Fruit fly (Drosophila melanogaster) whole organism, embryonic: ENCODE results near the gene CG42404.

Source experiments
- CG10147 ChIP-seq: fragments of 200-800 bp; sonication (Bioruptor generic); optimal IDR thresholded peaks from 2 replicates; lab custom pipeline; 2019; ENCODE audit warnings: missing biosample characterization, mild to moderate bottlenecking, missing genetic modification characterization, moderate library complexity
- CG11247 ChIP-seq: fragments of 200-800 bp; sonication (Bioruptor generic); IDR thresholded peaks from 2 replicates; pipeline ENCODE4 v1.3.6; 2022; ENCODE audit warnings: missing biosample characterization, missing genetic modification characterization
- CG11456 ChIP-seq: fragments of 200-800 bp; sonication (Bioruptor generic); IDR thresholded peaks from 3 replicates; pipeline ENCODE4 v1.3.6; 2022; ENCODE audit warnings: missing biosample characterization, missing genetic modification characterization
- CG12071 ChIP-seq: fragments of 200-800 bp; sonication (Bioruptor generic); optimal IDR thresholded peaks from 3 replicates; lab custom pipeline; 2018; ENCODE audit warnings: missing biosample characterization, mild to moderate bottlenecking, missing genetic modification characterization
- CG12219 ChIP-seq: fragments of 200-800 bp; sonication (Bioruptor generic); optimal IDR thresholded peaks from 3 replicates; lab custom pipeline; 2018; ENCODE audit warnings: missing biosample characterization, mild to moderate bottlenecking, missing genetic modification characterization
- CG12769 ChIP-seq: fragments of 200-800 bp; sonication (Bioruptor generic); optimal IDR thresholded peaks from 2 replicates; lab custom pipeline; 2019; ENCODE audit warnings: missing biosample characterization, mild to moderate bottlenecking, missing genetic modification characterization, moderate library complexity
- CG14667 ChIP-seq: fragments of 200-800 bp; sonication (Bioruptor generic); IDR thresholded peaks from 2 replicates; pipeline ENCODE4 v1.3.6; 2022; ENCODE audit warnings: missing biosample characterization, missing genetic modification characterization
- CG15696 ChIP-seq: fragments of 200-800 bp; sonication (Bioruptor generic); optimal IDR thresholded peaks from 2 replicates; lab custom pipeline; 2019; ENCODE audit warnings: missing biosample characterization, mild to moderate bottlenecking, missing genetic modification characterization, moderate library complexity
- CG16815 ChIP-seq: fragments of 200-800 bp; sonication (Bioruptor generic); optimal IDR thresholded peaks from 3 replicates; lab custom pipeline; 2017; ENCODE audit warnings: missing biosample characterization, mild to moderate bottlenecking, missing genetic modification characterization
- CG17361 ChIP-seq: fragments of 200-800 bp; sonication (Bioruptor generic); IDR thresholded peaks from 3 replicates; pipeline ENCODE4 v1.3.6; 2022; ENCODE audit warnings: missing biosample characterization, missing genetic modification characterization
- CG42726 ChIP-seq: fragments of 200-800 bp; sonication (Bioruptor generic); IDR thresholded peaks from 2 replicates; pipeline ENCODE4 v1.3.6; 2022; ENCODE audit warnings: missing biosample characterization, missing genetic modification characterization; ENCODE audit not compliant: partially characterized antibody
- CG4854 ChIP-seq: fragments of 200-800 bp; sonication (Bioruptor generic); optimal IDR thresholded peaks from 2 replicates; lab custom pipeline; 2016; ENCODE audit warnings: missing biosample characterization, missing genetic modification characterization, inconsistent platforms
- CG5245 ChIP-seq: fragments of 200-800 bp; sonication (Bioruptor generic); optimal IDR thresholded peaks from 3 replicates; lab custom pipeline; 2016; ENCODE audit warnings: missing biosample characterization, missing genetic modification characterization
- CG6175 ChIP-seq: fragments of 200-800 bp; sonication (Bioruptor generic); IDR thresholded peaks from 3 replicates; pipeline ENCODE4 v1.3.6; 2022; ENCODE audit warnings: missing biosample characterization, missing genetic modification characterization
- CG6791 ChIP-seq: fragments of 200-800 bp; sonication (Bioruptor generic); IDR thresholded peaks from 3 replicates; pipeline ENCODE4 v1.3.6; 2022; ENCODE audit warnings: missing biosample characterization, missing genetic modification characterization; ENCODE audit not compliant: partially characterized antibody
- CG7963 ChIP-seq: fragments of 200-800 bp; sonication (Bioruptor generic); IDR thresholded peaks from 3 replicates; pipeline ENCODE4 v1.3.6; 2022; ENCODE audit warnings: missing biosample characterization, missing genetic modification characterization; ENCODE audit not compliant: partially characterized antibody
- CG8944 ChIP-seq: fragments of 200-800 bp; sonication (Bioruptor generic); optimal IDR thresholded peaks from 3 replicates; lab custom pipeline; 2016; ENCODE audit warnings: missing biosample characterization, missing genetic modification characterization
- Fer3 ChIP-seq: fragments of 200-800 bp; sonication (Bioruptor generic); optimal IDR thresholded peaks from 2 replicates; lab custom pipeline; 2018; ENCODE audit warnings: missing biosample characterization, mild to moderate bottlenecking, missing genetic modification characterization, moderate library complexity
- HHEX ChIP-seq: fragments of 200-800 bp; sonication (Bioruptor generic); optimal IDR thresholded peaks from 3 replicates; lab custom pipeline; 2017; ENCODE audit warnings: missing biosample characterization, mild to moderate bottlenecking, missing genetic modification characterization, missing genetic modification reagents
- HLH4C ChIP-seq: fragments of 200-800 bp; sonication (Bioruptor generic); IDR thresholded peaks from 3 replicates; pipeline ENCODE4 v1.3.6; 2022; ENCODE audit warnings: missing biosample characterization, missing genetic modification characterization; ENCODE audit not compliant: partially characterized antibody
- Hmx ChIP-seq: fragments of 200-800 bp; sonication (Bioruptor generic); optimal IDR thresholded peaks from 2 replicates; lab custom pipeline; 2016; ENCODE audit warnings: missing biosample characterization, missing genetic modification characterization
- Hr51 ChIP-seq, 2 experiments: fragments of 200-800 bp; sonication (Bioruptor generic); optimal IDR thresholded peaks; 2 replicates in 1 of 2; 3 replicates in 1 of 2; lab custom pipeline; 2016 to 2018; ENCODE audit warnings: missing biosample characterization in 2 of 2, missing genetic modification characterization in 2 of 2, mild to moderate bottlenecking in 1 of 2, moderate library complexity in 1 of 2
- NC2α ChIP-seq: fragments of 200-800 bp; sonication (Bioruptor generic); optimal IDR thresholded peaks from 2 replicates; lab custom pipeline; 2016; ENCODE audit warnings: missing biosample characterization, missing genetic modification characterization
- NK7.1 ChIP-seq: fragments of 200-800 bp; sonication (Bioruptor generic); optimal IDR thresholded peaks from 3 replicates; lab custom pipeline; 2016; ENCODE audit warnings: missing biosample characterization, missing genetic modification characterization
- Oli ChIP-seq: fragments of 200-800 bp; sonication (Bioruptor generic); optimal IDR thresholded peaks from 2 replicates; lab custom pipeline; 2018; ENCODE audit warnings: missing biosample characterization, mild to moderate bottlenecking, missing genetic modification characterization, moderate library complexity
- Sox102F ChIP-seq: fragments of 200-800 bp; sonication (Bioruptor generic); optimal IDR thresholded peaks from 2 replicates; lab custom pipeline; 2018; ENCODE audit warnings: missing biosample characterization, mild to moderate bottlenecking, missing genetic modification characterization, moderate library complexity
- ap ChIP-seq: fragments of 200-800 bp; sonication (Bioruptor generic); IDR thresholded peaks from 2 replicates; pipeline ENCODE4 v1.3.6; 2022; ENCODE audit warnings: missing biosample characterization, missing genetic modification characterization
- bab2 ChIP-seq: fragments of 200-800 bp; sonication (Bioruptor generic); optimal IDR thresholded peaks from 2 replicates; lab custom pipeline; 2016; ENCODE audit warnings: missing biosample characterization, missing genetic modification characterization
- chm ChIP-seq: fragments of 200-800 bp; sonication (Bioruptor generic); IDR thresholded peaks from 2 replicates; pipeline ENCODE4 v1.3.6; 2022; ENCODE audit warnings: missing biosample characterization, missing genetic modification characterization
- crp ChIP-seq, 2 experiments: fragments of 200-800 bp; sonication (Bioruptor generic); optimal IDR thresholded peaks; 2 replicates in 1 of 2; 3 replicates in 1 of 2; lab custom pipeline; 2017; ENCODE audit warnings: missing biosample characterization in 2 of 2, missing genetic modification characterization in 2 of 2, mild to moderate bottlenecking in 1 of 2, moderate library complexity in 1 of 2
- danr ChIP-seq: fragments of 200-800 bp; sonication (Bioruptor generic); IDR thresholded peaks from 2 replicates; pipeline ENCODE4 v1.3.6; 2022; ENCODE audit warnings: missing biosample characterization, missing genetic modification characterization
- dati ChIP-seq: fragments of 200-800 bp; sonication (Bioruptor generic); IDR thresholded peaks from 2 replicates; pipeline ENCODE4 v1.3.6; 2022; ENCODE audit warnings: missing biosample characterization, missing genetic modification characterization
- emc ChIP-seq: fragments of 200-800 bp; sonication (Bioruptor generic); optimal IDR thresholded peaks from 2 replicates; lab custom pipeline; 2016; ENCODE audit warnings: missing biosample characterization, missing genetic modification characterization
- fru ChIP-seq: fragments of >200 bp; optimal IDR thresholded peaks from 2 replicates; lab custom pipeline; 2017
- hkb ChIP-seq, 2 experiments: fragments of 200-800 bp in 1 of 2; fragments of >200 bp in 1 of 2; sonication (Bioruptor generic) in 1 of 2; IDR thresholded peaks in 1 of 2; optimal IDR thresholded peaks in 1 of 2; 2 replicates each; pipeline versions ENCODE4 v1.3.6 to Lab custom; 2017 to 2022; ENCODE audit warnings: missing biosample characterization in 1 of 2, missing genetic modification characterization in 1 of 2
- ind ChIP-seq: fragments of 200-800 bp; sonication (Bioruptor generic); optimal IDR thresholded peaks from 3 replicates; lab custom pipeline; 2016; ENCODE audit warnings: missing biosample characterization, missing genetic modification characterization
- insv ChIP-seq, 2 experiments: fragments of 200-800 bp; sonication (Bioruptor generic); optimal IDR thresholded peaks; 3 replicates each; lab custom pipeline; 2016 to 2018; ENCODE audit warnings: missing biosample characterization in 2 of 2, missing genetic modification characterization in 2 of 2
- maf-S ChIP-seq: fragments of 200-800 bp; sonication (Bioruptor generic); optimal IDR thresholded peaks from 2 replicates; lab custom pipeline; 2016; ENCODE audit warnings: missing biosample characterization, missing genetic modification characterization
- org-1 ChIP-seq: fragments of 200-800 bp; sonication (Bioruptor generic); optimal IDR thresholded peaks from 2 replicates; lab custom pipeline; 2017; ENCODE audit warnings: missing biosample characterization, missing genetic modification characterization
- pros ChIP-seq: fragments of 200-800 bp; sonication (Bioruptor generic); optimal IDR thresholded peaks from 3 replicates; lab custom pipeline; 2019; ENCODE audit warnings: missing biosample characterization, mild to moderate bottlenecking, missing genetic modification characterization, moderate library complexity
- repo ChIP-seq: fragments of 200-800 bp; sonication (Bioruptor generic); optimal IDR thresholded peaks from 2 replicates; lab custom pipeline; 2016; ENCODE audit warnings: missing biosample characterization, missing genetic modification characterization
- scrt ChIP-seq: fragments of 200-800 bp; sonication (Bioruptor generic); optimal IDR thresholded peaks from 2 replicates; lab custom pipeline; 2018; ENCODE audit warnings: missing biosample characterization, mild to moderate bottlenecking, missing genetic modification characterization, moderate library complexity
- sens-2 ChIP-seq: fragments of 200-800 bp; sonication (Bioruptor generic); IDR thresholded peaks from 2 replicates; pipeline ENCODE4 v1.3.6; 2022; ENCODE audit warnings: missing biosample characterization, missing genetic modification characterization
- tap ChIP-seq: fragments of 200-800 bp; optimal IDR thresholded peaks from 3 replicates; lab custom pipeline; 2019; ENCODE audit warnings: missing biosample characterization, mild to moderate bottlenecking, missing genetic modification characterization, moderate library complexity
- wdn ChIP-seq: fragments of 200-800 bp; sonication (Bioruptor generic); IDR thresholded peaks from 2 replicates; pipeline ENCODE4 v1.3.6; 2022; ENCODE audit warnings: missing biosample characterization, missing genetic modification characterization
- wek ChIP-seq: fragments of 200-800 bp; sonication (Bioruptor generic); optimal IDR thresholded peaks from 3 replicates; lab custom pipeline; 2018; ENCODE audit warnings: missing biosample characterization, mild to moderate bottlenecking, missing genetic modification characterization, moderate library complexity
- zf30C ChIP-seq: fragments of 200-800 bp; sonication (Bioruptor generic); optimal IDR thresholded peaks from 3 replicates; lab custom pipeline; 2018; ENCODE audit warnings: missing biosample characterization, mild to moderate bottlenecking, missing genetic modification characterization

CG42404 gene

dm6 chr3R:15242186-15243045 lies 7.5 kb upstream of the CG42404 start, which contains the start of the genes tefu and Hsc70-4 (continued):
- TF ChIP-seq CG11247 (GFP tag; lab: Robert Waterston, UW), result peak; percentile 48; the same call in 1 of the 2 replicates
- peak; percentile 81 for TF ChIP-seq CG16815
- TF ChIP-seq HLH4C (GFP tag; lab: Robert Waterston, UW), result peak; percentile 11; the same call in 1 of the 3 replicates
- no peak for TF ChIP-seq zf30C (GFP tag; lab: Kevin White, UChicago)
- TF ChIP-seq scrt (GFP tag; lab: Kevin White, UChicago), result peak; percentile 30
- peak in 1 of 2 experiments; percentile 30 for TF ChIP-seq insv (GFP tag; optimal IDR thresholded peaks at IDR 0.05; lab: Kevin White, UChicago)
- peak in 1 of 2 experiments; percentile 48 for TF ChIP-seq crp (GFP tag; optimal IDR thresholded peaks at IDR 0.05; lab: Kevin White, UChicago)
- TF ChIP-seq pros, result no peak
- peak; percentile 52 for TF ChIP-seq HHEX (GFP tag; lab: Kevin White, UChicago)
- no peak for TF ChIP-seq tap (tag; lab: Kevin White, UChicago)
- TF ChIP-seq CG15696 (tag; lab: Kevin White, UChicago), result peak; percentile 76
- TF ChIP-seq CG17361 (GFP tag; lab: Robert Waterston, UW), result peak; percentile 91
- TF ChIP-seq NC2α, result peak; percentile 76
- peak; percentile 91 for TF ChIP-seq hkb (optimal IDR thresholded peaks at IDR 0.05; lab: Kevin White, UChicago)
- TF ChIP-seq hkb (GFP tag; IDR thresholded peaks at IDR 0.05; lab: Robert Waterston, UW), result peak; percentile 42
- no peak for TF ChIP-seq NK7.1 (GFP tag; lab: Kevin White, UChicago)
- TF ChIP-seq CG6791, result peak; percentile 38; the same call in 1 of the 3 replicates
- no peak for TF ChIP-seq chm (GFP tag; lab: Robert Waterston, UW)
- TF ChIP-seq CG5245 (GFP tag; lab: Kevin White, UChicago), result peak; percentile 46
- peak; percentile 70; the same call in 1 of the 2 replicates for TF ChIP-seq danr (GFP tag; lab: Robert Waterston, UW)
- TF ChIP-seq CG12769, result no peak
- peak; percentile 86 for TF ChIP-seq ind (GFP tag; lab: Kevin White, UChicago)
- no peak for TF ChIP-seq emc (GFP tag; lab: Kevin White, UChicago)
- TF ChIP-seq bab2, result peak; percentile 55
- no peak for TF ChIP-seq CG10147 (GFP tag; lab: Kevin White, UChicago)
- peak; percentile 62; the same call in 1 of the 2 replicates for TF ChIP-seq wdn
- peak; percentile 65; the same call in 1 of the 2 replicates for TF ChIP-seq ap (GFP tag; lab: Robert Waterston, UW)
- no peak for TF ChIP-seq fru (lab: Kevin White, UChicago)
- no peak for TF ChIP-seq dati (GFP tag; lab: Robert Waterston, UW)
- no peak for TF ChIP-seq repo (GFP tag; lab: Kevin White, UChicago)
- peak; percentile 62 for TF ChIP-seq Fer3 (tag; lab: Kevin White, UChicago)
- no peak for TF ChIP-seq sens-2 (GFP tag; lab: Robert Waterston, UW)
- peak; percentile 68 for TF ChIP-seq CG42726 (GFP tag; lab: Robert Waterston, UW)
- TF ChIP-seq CG14667, result peak; percentile 77
- TF ChIP-seq CG12071 (GFP tag; lab: Kevin White, UChicago), result peak; percentile 25
- peak; percentile 48 for TF ChIP-seq CG8944 (GFP tag; lab: Kevin White, UChicago)
- TF ChIP-seq Hr51 (GFP tag; optimal IDR thresholded peaks at IDR 0.05; lab: Kevin White, UChicago), result peak in 1 of 2 experiments; percentile 70
- peak; percentile 66; the same call in 2 of the 3 replicates for TF ChIP-seq CG6175 (GFP tag; lab: Robert Waterston, UW)
- peak; percentile 69 for TF ChIP-seq Oli
- TF ChIP-seq Hmx (GFP tag; lab: Kevin White, UChicago), result no peak
- peak; percentile 53 for TF ChIP-seq CG4854 (GFP tag; lab: Kevin White, UChicago)
- TF ChIP-seq maf-S (GFP tag; lab: Kevin White, UChicago), result peak; percentile 76
- 0 out of 3 replicates have a peak, but pooled peaks have one; percentile 6 for TF ChIP-seq CG7963 (GFP tag; lab: Robert Waterston, UW)
- TF ChIP-seq org-1 (GFP tag; lab: Kevin White, UChicago), result no peak
- peak; percentile 8 for TF ChIP-seq CG12219 (GFP tag; lab: Kevin White, UChicago)
- TF ChIP-seq Sox102F (GFP tag; lab: Kevin White, UChicago), result no peak
- no peak for TF ChIP-seq wek (GFP tag; lab: Kevin White, UChicago)
- peak; percentile 89 for TF ChIP-seq CG11456 (GFP tag; lab: Robert Waterston, UW)
